Worm (Caenorhabditis elegans) whole organism, mixed stage, embryonic: ENCODE data around the gene clec-47.

Source experiments
- ceh-43 ChIP-seq: fragments of 200-800 bp; sonication (Bioruptor generic); optimal IDR thresholded peaks from 2 replicates; lab custom pipeline; 2018; ENCODE audit warnings: mild to moderate bottlenecking, missing genetic modification characterization, moderate library complexity, missing compliant biosample characterization
- drap-1 ChIP-seq: fragments of 200-800 bp; sonication (Bioruptor generic); optimal IDR thresholded peaks from 3 replicates; lab custom pipeline; 2018; ENCODE audit warnings: mild to moderate bottlenecking, missing genetic modification characterization, missing compliant biosample characterization
- lin-13 ChIP-seq: fragments of 150-350 bp; optimal IDR thresholded peaks from 2 replicates; lab custom pipeline; 2014; ENCODE audit warnings: missing biosample characterization, missing genetic modification characterization
- lsy-2 ChIP-seq: fragments of 150-350 bp; optimal IDR thresholded peaks from 2 replicates; lab custom pipeline; 2014; ENCODE audit warnings: missing biosample characterization, missing genetic modification characterization
- nhr-76 ChIP-seq: sonication (generic microtip); optimal IDR thresholded peaks from 2 replicates; lab custom pipeline; 2017; ENCODE audit warnings: missing biosample characterization, missing genetic modification characterization
- pha-4 ChIP-seq: fragments of 150-350 bp; optimal IDR thresholded peaks from 2 replicates; lab custom pipeline; 2018; ENCODE audit warnings: missing biosample characterization, missing genetic modification reagents, missing genetic modification characterization
- snpc-4 ChIP-seq: fragments of 150-350 bp; optimal IDR thresholded peaks from 2 replicates; lab custom pipeline; 2014; ENCODE audit warnings: missing biosample characterization, missing genetic modification characterization
- sptf-1 ChIP-seq: sonication (generic microtip); optimal IDR thresholded peaks from 2 replicates; lab custom pipeline; 2017; ENCODE audit warnings: mild to moderate bottlenecking, missing genetic modification characterization, moderate library complexity, missing compliant biosample characterization
- tbx-8 ChIP-seq: fragments of 200-800 bp; sonication (Bioruptor generic); optimal IDR thresholded peaks from 2 replicates; lab custom pipeline; 2018; ENCODE audit warnings: mild to moderate bottlenecking, missing genetic modification characterization, moderate library complexity, missing compliant biosample characterization
- unc-62 ChIP-seq: fragments of 150-350 bp; optimal IDR thresholded peaks from 2 replicates; lab custom pipeline; 2014; ENCODE audit warnings: missing biosample characterization, missing genetic modification reagents, missing genetic modification characterization
- ztf-11 ChIP-seq: fragments of 150-350 bp; optimal IDR thresholded peaks from 2 replicates; lab custom pipeline; 2014; ENCODE audit warnings: missing biosample characterization, missing genetic modification characterization

ce11 chrV:15156504-15156903 is 19.1 kb upstream of the clec-47 start:
- TF ChIP-seq ceh-43 (GFP tag; lab: Kevin White, UChicago) (no peak), nhr-76 (no peak), lsy-2 (no peak), snpc-4 (tag; lab: Kevin White, UChicago) (no peak), lin-13 (tag; lab: Kevin White, UChicago) (no peak), sptf-1 (tag; lab: Kevin White, UChicago) (no peak), drap-1 (GFP tag; lab: Kevin White, UChicago) (no peak), tbx-8 (GFP tag; lab: Kevin White, UChicago) (no peak), unc-62 (GFP tag; lab: Kevin White, UChicago) (no peak), pha-4 (no peak), ztf-11 (tag; lab: Kevin White, UChicago) (no peak)
